Worm (Caenorhabditis elegans): ENCODE data around the gene K10C2.12.

- no peak for TF ChIP-seq unc-62 (GFP tag; optimal IDR thresholded peaks at IDR 0.05)
- TF ChIP-seq nhr-6 (tag; optimal IDR thresholded peaks at IDR 0.05) = no peak
- TF ChIP-seq snpc-4 (tag; optimal IDR thresholded peaks at IDR 0.05) = no peak
- no peak for TF ChIP-seq R02D3.7 (tag; optimal IDR thresholded peaks at IDR 0.05)
- TF ChIP-seq sma-9 (GFP tag; optimal IDR thresholded peaks at IDR 0.05) = no peak
- TF ChIP-seq sma-9 (tag; optimal IDR thresholded peaks at IDR 0.05) = no peak
- TF ChIP-seq mab-5 (tag; optimal IDR thresholded peaks at IDR 0.05) = no peak
- TF ChIP-seq zag-1 (tag; optimal IDR thresholded peaks at IDR 0.05) = no peak
- no peak for TF ChIP-seq skn-1 (tag; optimal IDR thresholded peaks at IDR 0.05)
- TF ChIP-seq aly-2 (tag; optimal IDR thresholded peaks at IDR 0.05) = no peak
- TF ChIP-seq nhr-77 (tag; optimal IDR thresholded peaks at IDR 0.05) = no peak
Measured at ce11 chrX:6461729-6462128, 41.1 kb upstream of the K10C2.12 start, which contains the start of gene K04E7.1.

All from whole organism, L2 larva.